Worm (Caenorhabditis elegans): ENCODE data around the gene lsy-13.

lsy-13 gene

ce11 chrIV:16865487-16865886, 1.8 kb downstream of the lsy-13 start, which contains the start of gene gtsf-1 (continued):
- TF ChIP-seq sdz-38 (tag; optimal IDR thresholded peaks at IDR 0.05), result no peak
- TF ChIP-seq lin-54 (GFP tag; optimal IDR thresholded peaks at IDR 0.05), result peak; percentile 65
- no peak for TF ChIP-seq lag-1 (GFP tag; IDR thresholded peaks at IDR 0.05)
- TF ChIP-seq attf-5 (GFP tag; optimal IDR thresholded peaks at IDR 0.05), result peak; percentile 87
- TF ChIP-seq egrh-3 (GFP tag; IDR thresholded peaks at IDR 0.05), result no peak
- no peak for TF ChIP-seq ets-4 (GFP tag; optimal IDR thresholded peaks at IDR 0.05)
- no peak for TF ChIP-seq pha-4 (tag; optimal IDR thresholded peaks at IDR 0.05)
- peak; percentile 65; the same call in 1 of the 2 replicates for TF ChIP-seq Y95B8A.8 (GFP tag; IDR thresholded peaks at IDR 0.05)
- no peak for TF ChIP-seq hlh-12 (tag; optimal IDR thresholded peaks at IDR 0.05)
- no peak for TF ChIP-seq cebp-2 (GFP tag; IDR thresholded peaks at IDR 0.05)
- peak; percentile 28 for TF ChIP-seq dpl-1 (GFP tag; optimal IDR thresholded peaks at IDR 0.05)
- TF ChIP-seq F10E7.11 (tag; optimal IDR thresholded peaks at IDR 0.05), result no peak
- peak; percentile 85 for TF ChIP-seq Y53G8AR.9 (GFP tag; conservative IDR thresholded peaks at IDR 0.05)
- TF ChIP-seq nhr-90 (tag; optimal IDR thresholded peaks at IDR 0.05), result peak; percentile 7
- peak; percentile 76 for TF ChIP-seq athp-1 (tag; optimal IDR thresholded peaks at IDR 0.05)
- TF ChIP-seq snpc-3.4 (tag; optimal IDR thresholded peaks at IDR 0.05), result peak; percentile 41
- peak; percentile 64; the same call in 1 of the 2 replicates for TF ChIP-seq D2030.7 (GFP tag; IDR thresholded peaks at IDR 0.05)
- no peak for TF ChIP-seq lir-1 (GFP tag; conservative IDR thresholded peaks at IDR 0.05)
- TF ChIP-seq nhr-120 (GFP tag; IDR thresholded peaks at IDR 0.05), result 0 out of 2 replicates have a peak, but pooled peaks have one; percentile 7
- peak; percentile 71 for TF ChIP-seq mcd-1 (GFP tag; IDR thresholded peaks at IDR 0.05)
- peak; percentile 23 for TF ChIP-seq atf-7 (tag; optimal IDR thresholded peaks at IDR 0.05)
- no peak for TF ChIP-seq F52B5.7 (tag; optimal IDR thresholded peaks at IDR 0.05)
- peak; percentile 14 for TF ChIP-seq chd-7 (tag; optimal IDR thresholded peaks at IDR 0.05)
- no peak for TF ChIP-seq F55B11.4 (tag; optimal IDR thresholded peaks at IDR 0.05; ENCODE audit: borderline replicate concordance, insufficient read depth)
- TF ChIP-seq bed-2 (GFP tag; IDR thresholded peaks at IDR 0.05), result no peak
- peak in 1 of 3 experiments; percentile 47 for TF ChIP-seq lin-35 (GFP tag; optimal IDR thresholded peaks at IDR 0.05)
- TF ChIP-seq ztf-28 (GFP tag; IDR thresholded peaks at IDR 0.05), result peak; percentile 76; the same call in 1 of the 2 replicates
- peak; percentile 60 for TF ChIP-seq madf-6 (GFP tag; IDR thresholded peaks at IDR 0.05)
- TF ChIP-seq fkh-3 (tag; optimal IDR thresholded peaks at IDR 0.05), result no peak
- no peak for TF ChIP-seq snpc-1.1 (tag; optimal IDR thresholded peaks at IDR 0.05; ENCODE audit: insufficient read depth)
- TF ChIP-seq nfya-1 (tag; optimal IDR thresholded peaks at IDR 0.05; ENCODE audit: borderline replicate concordance, insufficient read depth), result no peak
- TF ChIP-seq rcor-1 (GFP tag; IDR thresholded peaks at IDR 0.05), result peak; percentile 52
- no peak for TF ChIP-seq ztf-26 (tag; optimal IDR thresholded peaks at IDR 0.05)
- TF ChIP-seq madf-3 (GFP tag; IDR thresholded peaks at IDR 0.05), result peak; percentile 98
- TF ChIP-seq let-607 (tag; optimal IDR thresholded peaks at IDR 0.05), result peak in 1 of 2 experiments; percentile 16
- TF ChIP-seq rec-8 (tag; optimal IDR thresholded peaks at IDR 0.05), result peak in 1 of 2 experiments; percentile 9
- 0 out of 2 replicates have a peak, but pooled peaks have one; percentile 32 for TF ChIP-seq attf-3 (GFP tag; conservative IDR thresholded peaks at IDR 0.05)
- TF ChIP-seq F22D6.2 (tag; optimal IDR thresholded peaks at IDR 0.05), result no peak
- 0 out of 2 replicates have a peak, but pooled peaks have one; percentile 27 for TF ChIP-seq hmg-20 (GFP tag; IDR thresholded peaks at IDR 0.05)
- peak; percentile 68 for TF ChIP-seq snpc-1.3 (tag; optimal IDR thresholded peaks at IDR 0.05; ENCODE audit: insufficient read depth)
- no peak for TF ChIP-seq sptf-2 (GFP tag; optimal IDR thresholded peaks at IDR 0.05)
- peak; percentile 16 for TF ChIP-seq B0261.1 (tag; optimal IDR thresholded peaks at IDR 0.05)
- TF ChIP-seq T07F8.4 (tag; optimal IDR thresholded peaks at IDR 0.05), result no peak
- no peak for TF ChIP-seq ceh-40 (GFP tag; IDR thresholded peaks at IDR 0.05)
- TF ChIP-seq mxl-1 (tag; optimal IDR thresholded peaks at IDR 0.05), result peak; percentile 12
- TF ChIP-seq egl-18 (GFP tag; IDR thresholded peaks at IDR 0.05), result no peak
- TF ChIP-seq dpff-1 (tag; optimal IDR thresholded peaks at IDR 0.05), result peak; percentile 29
- TF ChIP-seq ztf-3 (GFP tag; optimal IDR thresholded peaks at IDR 0.05), result no peak
